Fruit fly (Drosophila melanogaster): ENCODE data around the gene CG15142.

CG15142 gene

dm6 chr2L:17480943-17481580 is 17.6 kb downstream of the CG15142 start, which contains the start of the genes fws and Lamtor3:
Gene fws (minus strand): TSS chr2L:17481029.
Gene Lamtor3 (plus strand): TSS chr2L:17481231.
- no peak for TF ChIP-seq CG8478 (optimal IDR thresholded peaks at IDR 0.05)
- no peak for TF ChIP-seq CTCF (optimal IDR thresholded peaks at IDR 0.05)

DNA sequence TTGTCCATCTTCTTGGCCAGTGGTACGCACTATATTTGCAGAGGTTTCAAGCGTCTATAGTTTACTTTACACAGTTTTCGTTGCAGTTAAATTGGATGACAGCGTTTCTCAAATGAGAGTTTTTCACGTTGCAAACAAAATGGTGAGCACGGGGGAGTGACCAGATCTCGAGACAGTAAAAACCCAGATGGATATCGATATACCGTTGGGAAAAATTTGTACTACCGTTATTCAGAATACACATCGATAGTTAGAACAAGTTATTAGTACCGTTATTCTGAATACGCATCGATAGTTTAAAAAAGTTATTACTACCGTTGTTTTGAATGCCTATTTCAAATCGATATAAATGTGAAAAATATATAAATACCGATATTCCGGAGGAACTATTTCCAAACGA is 20.9 kb downstream of the CG15142 start, which contains the start of gene cass:
TSS of gene cass (minus strand) at position 179 of the 400 bp plus-strand sequence.
- TF ChIP-seq CG8478 (optimal IDR thresholded peaks at IDR 0.05) (no peak), CTCF (optimal IDR thresholded peaks at IDR 0.05) (peak in 1 of 2 experiments; percentile 28)

DNA sequence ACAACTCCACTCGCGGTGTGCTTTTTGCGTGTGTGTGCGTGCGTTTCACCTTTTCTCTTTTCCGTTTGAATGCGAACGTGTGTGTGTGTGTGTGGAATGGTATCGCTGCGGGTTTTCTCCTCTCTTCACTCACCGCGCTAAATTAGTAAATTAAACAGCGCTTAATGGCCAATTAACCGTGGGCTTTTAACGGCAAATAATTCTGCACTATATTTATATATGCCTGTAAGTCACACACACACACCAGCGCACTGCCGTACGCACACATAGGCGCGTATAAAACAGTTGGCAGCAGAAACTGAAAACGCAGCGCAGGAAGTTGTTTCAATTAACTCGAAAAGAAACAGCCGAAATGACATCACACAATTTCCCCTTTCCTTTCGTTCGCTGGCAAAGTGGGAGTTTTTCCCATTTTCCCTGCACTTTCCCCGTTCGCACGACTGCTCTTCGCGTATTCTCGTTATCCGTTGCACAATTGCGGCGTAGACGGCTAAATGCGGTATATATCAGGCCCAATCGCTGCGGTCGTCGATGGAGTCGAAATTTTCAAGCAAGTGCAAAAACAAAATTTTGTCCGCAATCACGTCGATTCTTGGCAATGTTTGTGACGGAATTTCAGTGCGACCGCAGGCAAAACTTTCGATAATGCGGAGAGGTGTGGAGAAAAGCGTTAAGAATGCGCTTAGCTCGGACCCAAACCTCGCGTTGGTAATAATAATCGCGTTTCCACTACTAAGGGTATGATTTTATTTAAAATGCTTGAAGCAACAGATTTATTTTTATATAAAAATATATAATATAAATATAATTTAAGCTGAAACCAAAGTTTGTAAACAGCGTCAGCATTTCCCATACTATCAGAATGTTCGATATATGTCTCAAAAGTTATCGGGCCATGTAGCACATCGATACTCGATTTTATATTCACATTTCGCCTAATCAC is 25.8 kb downstream of the CG15142 start, which contains the start of gene BicD:
TSS of gene BicD (minus strand) at position 634 of the 943 bp plus-strand sequence.
- TF ChIP-seq CG8478 (optimal IDR thresholded peaks at IDR 0.05), result no peak
- TF ChIP-seq CTCF (optimal IDR thresholded peaks at IDR 0.05), result no peak

DNA sequence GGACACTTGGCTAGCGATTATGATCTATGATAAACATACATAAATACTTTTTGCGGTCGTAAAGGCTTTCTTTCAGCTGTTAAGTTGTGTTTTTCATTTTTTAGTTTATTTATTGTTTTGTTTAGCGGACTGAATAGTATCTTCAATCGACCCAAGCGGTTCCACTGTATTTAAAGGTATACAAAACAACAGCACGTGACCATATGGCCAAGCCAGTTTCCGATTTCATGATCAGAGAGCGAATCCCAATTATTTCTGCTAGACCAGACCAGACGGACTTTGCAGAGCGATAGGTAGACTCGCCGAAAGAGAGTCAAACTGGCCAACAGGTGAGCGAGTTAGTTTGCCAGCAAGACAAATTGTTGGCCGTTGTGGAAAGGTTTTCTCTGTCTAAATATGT is 27.1 kb downstream of the CG15142 start, which contains the start of gene Sgt:
TSS of gene Sgt (plus strand) at position 80 of the 400 bp plus-strand sequence.
- TF ChIP-seq CTCF (optimal IDR thresholded peaks at IDR 0.05) (no peak), CG8478 (optimal IDR thresholded peaks at IDR 0.05) (no peak)

- TF ChIP-seq CTCF (optimal IDR thresholded peaks at IDR 0.05) (no peak), CG8478 (optimal IDR thresholded peaks at IDR 0.05) (no peak)
These were observed 28.0 kb downstream of the CG15142 start for dm6 chr2L:17470630-17471029.

dm6 chr2L:17466950-17467349 is 31.7 kb downstream of the CG15142 start:
- no peak for TF ChIP-seq CTCF (optimal IDR thresholded peaks at IDR 0.05)

dm6 chr2L:17465915-17466677 is 32.5 kb downstream of the CG15142 start:
- TF ChIP-seq CG8478 (optimal IDR thresholded peaks at IDR 0.05) (no peak), CTCF (optimal IDR thresholded peaks at IDR 0.05) (peak; percentile 48 to 54)

dm6 chr2L:17457944-17458343 is 40.7 kb downstream of the CG15142 start, which contains the start of gene CG18563:
Gene CG18563 (minus strand): TSS chr2L:17458044.
- TF ChIP-seq CTCF (optimal IDR thresholded peaks at IDR 0.05) (no peak), CG8478 (optimal IDR thresholded peaks at IDR 0.05) (no peak)

dm6 chr2L:17455823-17456222 is 42.8 kb downstream of the CG15142 start, which contains the start of gene SPH93:
Gene SPH93 (minus strand): TSS chr2L:17455923.
- TF ChIP-seq CG8478 (optimal IDR thresholded peaks at IDR 0.05) (no peak), CTCF (optimal IDR thresholded peaks at IDR 0.05) (no peak)

dm6 chr2L:17452624-17453023 is 46.0 kb downstream of the CG15142 start, which contains the start of gene CG5050:
Gene CG5050 (plus strand): TSS chr2L:17452924.
- TF ChIP-seq CG8478 (optimal IDR thresholded peaks at IDR 0.05), result no peak

- no peak for TF ChIP-seq CTCF (optimal IDR thresholded peaks at IDR 0.05)
These were observed 46.5 kb downstream of the CG15142 start for dm6 chr2L:17452084-17452483.

DNA sequence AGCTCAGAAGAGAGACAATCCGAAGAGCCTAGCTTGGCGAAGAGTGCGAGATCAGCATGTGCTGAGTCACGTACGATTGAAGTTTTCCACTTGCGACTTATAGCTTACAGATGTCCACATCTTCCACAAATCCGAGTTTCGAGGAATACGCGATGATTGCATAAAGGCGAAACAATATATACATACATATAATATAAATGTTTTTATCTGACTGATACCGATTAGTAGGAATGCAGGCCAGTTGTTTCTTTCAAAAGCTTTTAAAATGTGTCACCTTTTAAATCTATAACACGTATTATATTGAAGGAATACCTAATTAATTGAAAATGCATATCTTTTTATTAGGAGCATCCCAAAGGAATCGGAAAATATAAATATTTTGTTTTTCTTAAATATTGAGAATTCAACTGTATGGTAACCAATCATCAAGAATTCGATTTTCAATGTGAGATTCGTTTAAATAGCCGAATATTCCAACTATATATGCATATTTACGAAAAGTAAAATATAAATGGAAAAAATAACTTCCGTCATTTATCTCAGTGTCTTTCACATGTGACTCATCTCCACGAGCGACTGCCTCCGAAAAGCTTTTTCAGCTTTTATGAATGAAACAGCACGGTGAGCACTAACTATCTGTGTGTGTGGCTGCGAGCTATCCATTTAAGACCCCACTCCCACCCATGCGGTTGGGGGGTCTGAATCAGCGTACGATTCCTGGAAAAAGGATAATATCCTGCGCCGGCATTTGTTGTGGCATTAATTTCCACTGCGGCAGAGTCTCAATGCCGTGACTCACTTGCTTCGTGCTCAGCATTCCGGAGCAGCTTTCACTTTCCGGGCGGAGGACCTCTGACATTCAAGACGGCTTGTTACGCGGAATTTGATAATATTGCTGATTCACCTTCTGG is 47.9 kb downstream of the CG15142 start:
- TF ChIP-seq CTCF (optimal IDR thresholded peaks at IDR 0.05) (no peak), CG8478 (optimal IDR thresholded peaks at IDR 0.05) (no peak)

DNA sequence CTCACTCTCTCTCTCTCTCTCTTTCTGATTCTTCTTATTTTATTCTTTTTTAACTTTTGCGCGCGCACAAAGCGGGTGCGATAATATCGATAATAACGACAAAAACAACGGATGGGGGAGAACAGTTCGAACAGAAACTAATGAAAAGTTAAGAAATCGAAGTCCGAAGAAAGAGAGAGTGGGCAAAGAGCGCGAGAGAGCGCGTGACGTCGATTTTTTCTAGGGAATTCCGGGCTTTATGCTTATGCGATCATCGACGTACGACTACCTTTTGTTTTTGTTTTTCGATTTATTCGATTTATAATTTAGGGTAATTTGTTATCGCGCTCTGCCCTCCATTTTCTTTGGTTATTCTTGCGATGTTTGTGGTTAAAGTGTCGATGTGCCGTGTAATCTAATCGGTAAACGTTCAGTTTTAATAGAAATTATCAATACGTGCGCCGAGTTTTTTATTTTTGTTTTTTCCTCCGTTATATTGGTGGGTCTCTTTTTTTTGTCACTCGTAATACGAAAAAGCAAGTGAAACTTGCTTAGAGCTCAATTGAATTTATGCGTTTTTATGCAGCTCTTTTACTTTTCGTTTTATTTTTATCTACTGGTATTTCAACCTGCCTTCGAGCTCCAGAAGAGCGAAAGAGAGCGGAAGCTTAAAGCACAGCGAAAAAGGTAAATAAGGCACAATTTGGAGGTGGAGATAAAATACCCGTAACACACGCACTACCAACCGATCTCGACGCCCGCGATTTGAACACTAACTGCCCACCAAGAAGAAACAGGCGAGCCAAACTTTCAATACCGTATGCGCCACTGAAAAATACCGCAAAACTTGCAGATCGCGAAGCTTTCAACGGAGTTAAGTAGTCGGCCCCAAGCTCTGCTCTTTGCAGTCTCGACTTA is 48.8 kb downstream of the CG15142 start, which contains the start of gene dl:
TSS of gene dl (minus strand) at position 757 of the 897 bp plus-strand sequence.
- no peak for TF ChIP-seq CG8478 (optimal IDR thresholded peaks at IDR 0.05)
- TF ChIP-seq CTCF (optimal IDR thresholded peaks at IDR 0.05), result no peak
